Fruit fly (Drosophila melanogaster): ENCODE data around the gene Pde1c.

dm6 chr2L:11928464-11928863, at the start of gene Pde1c:
- TF ChIP-seq CG16779 (tag; optimal IDR thresholded peaks at IDR 0.05) (no peak), fkh (GFP tag; optimal IDR thresholded peaks at IDR 0.05) (no peak), acj6 (GFP tag; optimal IDR thresholded peaks at IDR 0.05) (no peak), CG10669 (GFP tag; optimal IDR thresholded peaks at IDR 0.05) (no peak), OdsH (GFP tag; optimal IDR thresholded peaks at IDR 0.05) (no peak), CG8319 (GFP tag; optimal IDR thresholded peaks at IDR 0.05) (no peak), CG32006 (GFP tag; optimal IDR thresholded peaks at IDR 0.05) (no peak), CG6792 (GFP tag; optimal IDR thresholded peaks at IDR 0.05) (no peak), CG6854 (GFP tag; optimal IDR thresholded peaks at IDR 0.05) (no peak)

All from whole organism, prepupa.